Fruit fly (Drosophila melanogaster) whole organism, embryonic: Measurements from ENCODE around the gene Vti1a.

ENCODE experiments used
- Asciz ChIP-seq: fragments of 200-800 bp; sonication (Bioruptor generic); optimal IDR thresholded peaks from 2 replicates; lab custom pipeline; 2017; ENCODE audit warnings: missing biosample characterization, mild to moderate bottlenecking, missing genetic modification characterization, missing genetic modification reagents
- Blimp-1 ChIP-seq: fragments of 200-800 bp; sonication (Bioruptor generic); optimal IDR thresholded peaks from 3 replicates; lab custom pipeline; 2018; ENCODE audit warnings: missing biosample characterization, missing genetic modification characterization, mild to moderate bottlenecking, moderate library complexity, missing genetic modification reagents
- CG10366 ChIP-seq: fragments of 200-800 bp; sonication (Bioruptor generic); IDR thresholded peaks from 2 replicates; pipeline ENCODE4 v1.3.6; 2022; ENCODE audit warnings: missing biosample characterization, missing genetic modification characterization
- CG10431 ChIP-seq: fragments of 200-800 bp; sonication (Bioruptor generic); optimal IDR thresholded peaks from 3 replicates; lab custom pipeline; 2018; ENCODE audit warnings: missing biosample characterization, mild to moderate bottlenecking, missing genetic modification characterization
- CG10959 ChIP-seq: fragments of 200-800 bp; sonication (Bioruptor generic); IDR thresholded peaks from 2 replicates; pipeline ENCODE4 v1.3.6; 2022; ENCODE audit warnings: missing biosample characterization, missing genetic modification characterization
- CG11093 ChIP-seq: fragments of 200-800 bp; sonication (Bioruptor generic); IDR thresholded peaks from 3 replicates; pipeline ENCODE4 v1.3.6; 2022; ENCODE audit warnings: missing biosample characterization, missing genetic modification characterization
- CG12155 ChIP-seq: fragments of 200-800 bp; sonication (Bioruptor generic); optimal IDR thresholded peaks from 3 replicates; lab custom pipeline; 2016; ENCODE audit warnings: missing biosample characterization, missing genetic modification characterization
- CG12219 ChIP-seq: fragments of 200-800 bp; sonication (Bioruptor generic); optimal IDR thresholded peaks from 3 replicates; lab custom pipeline; 2018; ENCODE audit warnings: missing biosample characterization, mild to moderate bottlenecking, missing genetic modification characterization
- CG14014 ChIP-seq: fragments of 200-800 bp; sonication (Bioruptor generic); IDR thresholded peaks from 2 replicates; pipeline ENCODE4 v1.3.6; 2022; ENCODE audit warnings: missing biosample characterization, missing genetic modification characterization
- CG17612 ChIP-seq: fragments of 200-800 bp; sonication (Bioruptor generic); IDR thresholded peaks from 2 replicates; pipeline ENCODE4 v1.3.6; 2022; ENCODE audit warnings: missing biosample characterization, missing genetic modification characterization
- CG2120 ChIP-seq: fragments of 200-800 bp; sonication (Bioruptor generic); optimal IDR thresholded peaks from 3 replicates; lab custom pipeline; 2016; ENCODE audit warnings: missing biosample characterization, missing genetic modification characterization
- CG32772 ChIP-seq: fragments of 200-800 bp; sonication (Bioruptor generic); IDR thresholded peaks from 2 replicates; pipeline ENCODE4 v1.3.6; 2022; ENCODE audit warnings: missing biosample characterization, missing genetic modification characterization
- CG3407 ChIP-seq: fragments of 200-800 bp; sonication (Bioruptor generic); optimal IDR thresholded peaks from 2 replicates; lab custom pipeline; 2018; ENCODE audit warnings: missing biosample characterization, mild to moderate bottlenecking, missing genetic modification characterization
- CG34422 ChIP-seq: fragments of 200-800 bp; sonication (Bioruptor generic); IDR thresholded peaks from 3 replicates; pipeline ENCODE4 v1.3.6; 2022; ENCODE audit warnings: missing biosample characterization, missing genetic modification characterization
- CG42726 ChIP-seq: fragments of 200-800 bp; sonication (Bioruptor generic); IDR thresholded peaks from 2 replicates; pipeline ENCODE4 v1.3.6; 2022; ENCODE audit warnings: missing biosample characterization, missing genetic modification characterization; ENCODE audit not compliant: partially characterized antibody
- CG4707 ChIP-seq: fragments of 200-800 bp; sonication (Bioruptor generic); optimal IDR thresholded peaks from 2 replicates; lab custom pipeline; 2018; ENCODE audit warnings: missing biosample characterization, mild to moderate bottlenecking, missing genetic modification characterization, moderate library complexity
- CG5245 ChIP-seq: fragments of 200-800 bp; sonication (Bioruptor generic); optimal IDR thresholded peaks from 3 replicates; lab custom pipeline; 2016; ENCODE audit warnings: missing biosample characterization, missing genetic modification characterization
- CG6854 ChIP-seq: fragments of 200-800 bp; sonication (Bioruptor generic); optimal IDR thresholded peaks from 3 replicates; lab custom pipeline; 2017; ENCODE audit warnings: missing biosample characterization, mild to moderate bottlenecking, missing genetic modification characterization
- CG7839 ChIP-seq: fragments of 200-800 bp; sonication (Bioruptor generic); optimal IDR thresholded peaks from 3 replicates; lab custom pipeline; 2018; ENCODE audit warnings: missing biosample characterization, mild to moderate bottlenecking, missing genetic modification characterization, moderate library complexity
- CG7928 ChIP-seq: fragments of 200-800 bp; sonication (Bioruptor generic); optimal IDR thresholded peaks from 2 replicates; lab custom pipeline; 2017; ENCODE audit warnings: missing biosample characterization, mild to moderate bottlenecking, missing genetic modification characterization
- CG8765 ChIP-seq: fragments of 200-800 bp; sonication (Bioruptor generic); IDR thresholded peaks from 2 replicates; pipeline ENCODE4 v1.3.6; 2022; ENCODE audit warnings: missing biosample characterization, missing genetic modification characterization
- CG9876 ChIP-seq: fragments of 200-800 bp; sonication (Bioruptor generic); optimal IDR thresholded peaks from 2 replicates; lab custom pipeline; 2016; ENCODE audit warnings: missing biosample characterization, missing genetic modification characterization
- CkIIα-i1 ChIP-seq: fragments of 200-800 bp; sonication (Bioruptor generic); IDR thresholded peaks from 2 replicates; pipeline ENCODE4 v1.3.6; 2022; ENCODE audit warnings: missing biosample characterization, missing genetic modification characterization
- Dad ChIP-seq: fragments of 200-800 bp; sonication (Bioruptor generic); optimal IDR thresholded peaks from 3 replicates; lab custom pipeline; 2016; ENCODE audit warnings: missing biosample characterization, missing genetic modification characterization
- Eip74EF ChIP-seq, 2 experiments: fragments of 200-800 bp in 1 of 2; fragments of >200 bp in 1 of 2; sonication (Bioruptor generic) in 1 of 2; optimal IDR thresholded peaks; 2 replicates each; lab custom pipeline; 2017 to 2019; ENCODE audit warnings: missing biosample characterization in 2 of 2, missing genetic modification characterization in 2 of 2, mild to moderate bottlenecking in 1 of 2, moderate library complexity in 1 of 2
- Hmx ChIP-seq: fragments of 200-800 bp; sonication (Bioruptor generic); optimal IDR thresholded peaks from 2 replicates; lab custom pipeline; 2016; ENCODE audit warnings: missing biosample characterization, missing genetic modification characterization
- Lhr ChIP-seq: fragments of 200-800 bp; sonication (Bioruptor generic); optimal IDR thresholded peaks from 3 replicates; lab custom pipeline; 2017; ENCODE audit warnings: mild to moderate bottlenecking, missing biosample characterization, missing genetic modification reagents, missing genetic modification characterization
- MTF-1 ChIP-seq: fragments of 200-800 bp; sonication (Bioruptor generic); optimal IDR thresholded peaks from 2 replicates; lab custom pipeline; 2018; ENCODE audit warnings: missing biosample characterization, mild to moderate bottlenecking, missing genetic modification characterization, borderline replicate concordance
- Neu2 ChIP-seq: fragments of 200-800 bp; sonication (Bioruptor generic); optimal IDR thresholded peaks from 3 replicates; lab custom pipeline; 2016; ENCODE audit warnings: missing biosample characterization, missing genetic modification characterization, borderline replicate concordance
- Optix ChIP-seq: fragments of 200-800 bp; sonication (Bioruptor generic); IDR thresholded peaks from 3 replicates; pipeline ENCODE4 v1.3.6; 2022; ENCODE audit warnings: missing biosample characterization, missing genetic modification characterization
- Ptx1 ChIP-seq: fragments of 200-800 bp; sonication (Bioruptor generic); IDR thresholded peaks from 2 replicates; pipeline ENCODE4 v1.3.6; 2022; ENCODE audit warnings: missing biosample characterization, missing genetic modification characterization
- ac ChIP-seq: fragments of 200-800 bp; sonication (Bioruptor generic); optimal IDR thresholded peaks from 3 replicates; lab custom pipeline; 2017; ENCODE audit warnings: missing biosample characterization, mild to moderate bottlenecking, missing genetic modification characterization
- ase ChIP-seq: fragments of 200-800 bp; sonication (Bioruptor generic); IDR thresholded peaks from 3 replicates; pipeline ENCODE4 v1.3.6; 2022; ENCODE audit warnings: missing biosample characterization, missing genetic modification characterization
- bcd ChIP-seq: fragments of 200-800 bp; sonication (Bioruptor generic); optimal IDR thresholded peaks from 2 replicates; lab custom pipeline; 2017; ENCODE audit warnings: missing biosample characterization, mild to moderate bottlenecking, missing genetic modification characterization
- bigmax ChIP-seq: fragments of 200-800 bp; sonication (Bioruptor generic); optimal IDR thresholded peaks from 2 replicates; lab custom pipeline; 2018; ENCODE audit warnings: missing biosample characterization, mild to moderate bottlenecking, missing genetic modification characterization
- ci ChIP-seq: fragments of 200-800 bp; sonication (Bioruptor generic); IDR thresholded peaks from 3 replicates; pipeline ENCODE4 v1.3.6; 2022; ENCODE audit warnings: missing biosample characterization, missing genetic modification characterization
- danr ChIP-seq: fragments of 200-800 bp; sonication (Bioruptor generic); IDR thresholded peaks from 2 replicates; pipeline ENCODE4 v1.3.6; 2022; ENCODE audit warnings: missing biosample characterization, missing genetic modification characterization
- en ChIP-seq: fragments of 200-800 bp; sonication (Bioruptor generic); optimal IDR thresholded peaks from 2 replicates; lab custom pipeline; 2016; ENCODE audit warnings: missing biosample characterization, missing genetic modification characterization
- gsb ChIP-seq: fragments of 200-800 bp; sonication (Bioruptor generic); IDR thresholded peaks from 2 replicates; pipeline ENCODE4 v1.3.6; 2022; ENCODE audit warnings: missing biosample characterization, missing genetic modification characterization
- pan ChIP-seq, 4 experiments: fragments of >200 bp in 3 of 4; fragments of 200-800 bp in 1 of 4; sonication (Bioruptor generic) in 1 of 4; optimal IDR thresholded peaks in 3 of 4; IDR thresholded peaks in 1 of 4; 2 replicates each; pipeline versions ENCODE4 v1.3.6 to Lab custom; 2017 to 2022; ENCODE audit warnings: missing biosample characterization in 2 of 4, missing genetic modification characterization in 2 of 4, mixed read lengths in 1 of 4
- psq ChIP-seq: fragments of 200-800 bp; sonication (Bioruptor generic); optimal IDR thresholded peaks from 2 replicates; lab custom pipeline; 2017; ENCODE audit warnings: missing biosample characterization, missing genetic modification characterization
- pzg ChIP-seq: fragments of 200-800 bp; sonication (Bioruptor generic); optimal IDR thresholded peaks from 3 replicates; lab custom pipeline; 2018; ENCODE audit warnings: missing biosample characterization, mild to moderate bottlenecking, missing genetic modification characterization, moderate library complexity
- salm ChIP-seq: fragments of 200-800 bp; sonication (Bioruptor generic); optimal IDR thresholded peaks from 2 replicates; lab custom pipeline; 2018; ENCODE audit warnings: missing biosample characterization, mild to moderate bottlenecking, missing genetic modification characterization
- ssp ChIP-seq: fragments of 200-800 bp; sonication (Bioruptor generic); IDR thresholded peaks from 2 replicates; pipeline ENCODE4 v1.3.6; 2022; ENCODE audit warnings: missing biosample characterization, missing genetic modification characterization
- stc ChIP-seq: fragments of 200-800 bp; sonication (Bioruptor generic); IDR thresholded peaks from 2 replicates; pipeline ENCODE4 v1.3.6; 2022; ENCODE audit warnings: missing biosample characterization, missing genetic modification characterization
- tin ChIP-seq: fragments of 200-800 bp; sonication (Bioruptor generic); optimal IDR thresholded peaks from 3 replicates; lab custom pipeline; 2016; ENCODE audit warnings: missing biosample characterization, missing genetic modification characterization
- trh ChIP-seq: fragments of 200-800 bp; sonication (Bioruptor generic); optimal IDR thresholded peaks from 2 replicates; lab custom pipeline; 2016; ENCODE audit warnings: missing biosample characterization, missing genetic modification characterization
- twi ChIP-seq: fragments of 200-800 bp; optimal IDR thresholded peaks from 2 replicates; lab custom pipeline; 2019; ENCODE audit warnings: missing biosample characterization, mild to moderate bottlenecking, missing genetic modification characterization, moderate library complexity

Gene Vti1a

dm6 chr3L:711839-712553, 19.3 kb upstream of the Vti1a start, which contains the start of gene CG13896 (continued):
- TF ChIP-seq CG34422 (GFP tag; lab: Robert Waterston, UW) (peak; percentile 82), Asciz (GFP tag; lab: Kevin White, UChicago) (peak; percentile 63), stc (peak; percentile 78), pan (optimal IDR thresholded peaks at IDR 0.05; lab: Kevin White, UChicago) (no peak), pan (GFP tag; optimal IDR thresholded peaks at IDR 0.05 in 1 of 2, IDR thresholded peaks at IDR 0.05 in 1 of 2) (peak in 1 of 2 experiments; percentile 86), CG4707 (GFP tag; lab: Kevin White, UChicago) (peak; percentile 14), ase (GFP tag; lab: Robert Waterston, UW) (peak; percentile 90), Blimp-1 (GFP tag; lab: Kevin White, UChicago) (peak; percentile 78), CG11093 (peak; percentile 57; the same call in 1 of the 3 replicates), tin (peak; percentile 93), twi (peak; percentile 54), ci (GFP tag; lab: Robert Waterston, UW) (peak; percentile 93), CG14014 (GFP tag; lab: Robert Waterston, UW) (peak; percentile 76), Eip74EF (GFP tag; optimal IDR thresholded peaks at IDR 0.05; lab: Kevin White, UChicago) (peak in 1 of 2 experiments; percentile 71), Dad (GFP tag; lab: Kevin White, UChicago) (peak; percentile 80), bcd (GFP tag; lab: Kevin White, UChicago) (peak; percentile 89), en (peak; percentile 82), CG17612 (peak; percentile 34; the same call in 1 of the 2 replicates), CG10366 (peak; percentile 83), MTF-1 (GFP tag; lab: Kevin White, UChicago) (peak; percentile 84), Optix (peak; percentile 79), CG42726 (GFP tag; lab: Robert Waterston, UW) (peak; percentile 74), CG32772 (GFP tag; lab: Robert Waterston, UW) (peak; percentile 84), CG5245 (peak; percentile 96), CG3407 (GFP tag; lab: Kevin White, UChicago) (peak; percentile 62), Lhr (peak; percentile 96), CG10431 (GFP tag; lab: Kevin White, UChicago) (peak; percentile 69), CkIIα-i1 (GFP tag; lab: Robert Waterston, UW) (peak; percentile 36; the same call in 1 of the 2 replicates), bigmax (peak; percentile 19), CG6854 (peak; percentile 35), CG10959 (peak; percentile 67), salm (peak; percentile 26), Hmx (GFP tag; lab: Kevin White, UChicago) (peak; percentile 50), ac (GFP tag; lab: Kevin White, UChicago) (peak; percentile 50), danr (peak; percentile 62; the same call in 1 of the 2 replicates), trh (peak; percentile 85), psq (GFP tag; lab: Kevin White, UChicago) (peak; percentile 70), CG2120 (peak; percentile 91), CG8765 (GFP tag; lab: Robert Waterston, UW) (peak; percentile 64; the same call in 1 of the 2 replicates), ssp (GFP tag; lab: Robert Waterston, UW) (peak; percentile 81), CG7839 (tag; lab: Kevin White, UChicago) (peak; percentile 86), gsb (GFP tag; lab: Robert Waterston, UW) (peak; percentile 65), Neu2 (GFP tag; lab: Kevin White, UChicago) (peak; percentile 41), CG7928 (GFP tag; lab: Kevin White, UChicago) (peak; percentile 53), Ptx1 (GFP tag; lab: Robert Waterston, UW) (peak; percentile 91), CG12155 (GFP tag; lab: Kevin White, UChicago) (peak; percentile 89), CG9876 (GFP tag; lab: Kevin White, UChicago) (peak; percentile 94), pzg (peak; percentile 49), CG12219 (peak; percentile 66)
